Worm (Caenorhabditis elegans) whole organism, young adult: ENCODE measurements around the gene T24C4.10.

Experiments
- B0261.1 ChIP-seq: sonication (generic microtip); optimal IDR thresholded peaks from 2 replicates; lab custom pipeline; 2016; ENCODE audit warnings: mild to moderate bottlenecking, missing genetic modification characterization, moderate library complexity, missing compliant biosample characterization
- T26A5.8 ChIP-seq: sonication (generic microtip); optimal IDR thresholded peaks from 2 replicates; lab custom pipeline; 2016; ENCODE audit warnings: missing genetic modification characterization, missing compliant biosample characterization
- lin-54 ChIP-seq: fragments of 200-800 bp; sonication (Bioruptor generic); optimal IDR thresholded peaks from 2 replicates; lab custom pipeline; 2018; ENCODE audit warnings: mild to moderate bottlenecking, missing genetic modification characterization, missing compliant biosample characterization
- madf-6 ChIP-seq: fragments of 200-800 bp; sonication (Bioruptor generic); IDR thresholded peaks from 2 replicates; pipeline ENCODE4 v1.3.6; 2022; ENCODE audit warnings: missing genetic modification reagents, missing genetic modification characterization, missing compliant biosample characterization
- pha-4 ChIP-seq: fragments of 150-350 bp; sonication (generic microtip); optimal IDR thresholded peaks from 2 replicates; lab custom pipeline; 2014; ENCODE audit warnings: missing biosample characterization, missing genetic modification reagents, missing genetic modification characterization
- tlf-1 ChIP-seq: fragments of 200-800 bp; sonication (Bioruptor generic); optimal IDR thresholded peaks from 2 replicates; lab custom pipeline; 2018; ENCODE audit warnings: mild to moderate bottlenecking, missing genetic modification characterization, missing compliant biosample characterization
- unc-62 ChIP-seq: fragments of 150-350 bp; optimal IDR thresholded peaks from 2 replicates; lab custom pipeline; 2014; ENCODE audit warnings: missing biosample characterization, missing genetic modification reagents, missing genetic modification characterization

DNA sequence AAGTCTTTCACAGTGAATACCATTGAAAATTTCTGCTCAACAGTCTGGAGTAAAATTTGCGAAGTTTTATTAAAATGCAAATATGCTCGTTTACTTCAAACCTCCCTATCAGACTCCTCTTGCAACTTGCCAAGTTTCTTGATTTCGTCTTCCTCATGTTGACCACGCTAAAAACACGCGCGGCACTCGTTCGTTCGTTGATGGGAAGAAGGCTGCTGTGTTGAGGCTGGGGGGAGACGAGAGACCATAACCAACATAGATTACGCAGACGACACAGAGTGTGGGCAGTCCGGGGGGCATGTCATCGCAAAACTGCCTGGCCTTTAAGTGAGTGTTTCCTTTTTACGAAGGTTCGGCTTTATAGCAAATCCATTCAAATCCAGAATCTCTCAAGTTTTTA, 47.0 kb downstream of the T24C4.10 start:
- TF ChIP-seq pha-4 (no peak), B0261.1 (tag; lab: Kevin White, UChicago) (no peak), T26A5.8 (no peak), madf-6 (GFP tag; lab: Robert Waterston, UW) (no peak), unc-62 (GFP tag; lab: Kevin White, UChicago) (no peak), lin-54 (no peak), tlf-1 (GFP tag; lab: Kevin White, UChicago) (no peak)
